ENCODE assay signal across 1 fruit fly cellular context in genomic region chrX:2296230-2297044, dm6.
TF ChIP-seq lines count a peak whose summit lies in the region.

No protein-coding gene starts in this region.

TF ChIP-seq in whole organism, embryonic, 481 proteins besides CTCF, POLR2A, EP300 and RAD21 (continued from another document):
- no peak for TF ChIP-seq CG7271 (tag; optimal IDR thresholded peaks at IDR 0.05; lab: Kevin White, UChicago)
- TF ChIP-seq CG10543 (GFP tag; optimal IDR thresholded peaks at IDR 0.05; lab: Kevin White, UChicago) = peak; percentile 92
- TF ChIP-seq Xrp1 (GFP tag; IDR thresholded peaks at IDR 0.05; lab: Robert Waterston, UW) = peak; percentile 86
- peak; percentile 49 for TF ChIP-seq Ets97D (GFP tag; optimal IDR thresholded peaks at IDR 0.05; lab: Kevin White, UChicago)
- peak; percentile 90 for TF ChIP-seq CG18476 (GFP tag; optimal IDR thresholded peaks at IDR 0.05; lab: Kevin White, UChicago)
- no peak for TF ChIP-seq bbx (GFP tag; IDR thresholded peaks at IDR 0.05; lab: Robert Waterston, UW; ENCODE audit: partially characterized antibody)
- peak; percentile 96 for TF ChIP-seq CG7786 (GFP tag; optimal IDR thresholded peaks at IDR 0.05; lab: Kevin White, UChicago)
- peak; percentile 91 for TF ChIP-seq CG12236 (GFP tag; optimal IDR thresholded peaks at IDR 0.05; lab: Kevin White, UChicago)
- peak; percentile 67 for TF ChIP-seq Aef1 (GFP tag; IDR thresholded peaks at IDR 0.05; lab: Robert Waterston, UW)
- TF ChIP-seq HmgD (GFP tag; optimal IDR thresholded peaks at IDR 0.05; lab: Kevin White, UChicago) = peak; percentile 88
- no peak for TF ChIP-seq sim (GFP tag; IDR thresholded peaks at IDR 0.05; lab: Robert Waterston, UW)
- peak; percentile 92 for TF ChIP-seq NK7.1 (GFP tag; optimal IDR thresholded peaks at IDR 0.05; lab: Kevin White, UChicago)
- no peak for TF ChIP-seq tna (GFP tag; IDR thresholded peaks at IDR 0.05; lab: Robert Waterston, UW; ENCODE audit: partially characterized antibody)
- peak; percentile 77 for TF ChIP-seq vvl (GFP tag; IDR thresholded peaks at IDR 0.05; lab: Robert Waterston, UW)
- TF ChIP-seq repo (GFP tag; optimal IDR thresholded peaks at IDR 0.05; lab: Kevin White, UChicago) = peak; percentile 90
- peak; percentile 94 for TF ChIP-seq sqz (GFP tag; optimal IDR thresholded peaks at IDR 0.05; lab: Kevin White, UChicago)
- TF ChIP-seq corto (GFP tag; optimal IDR thresholded peaks at IDR 0.05; lab: Kevin White, UChicago) = no peak
- peak; percentile 63 for TF ChIP-seq CG13894 (tag; optimal IDR thresholded peaks at IDR 0.05; lab: Kevin White, UChicago)
- peak; percentile 71 for TF ChIP-seq CG32767 (GFP tag; IDR thresholded peaks at IDR 0.05; lab: Robert Waterston, UW)
- 0 out of 2 replicates have a peak, but pooled peaks have one; percentile 43 for TF ChIP-seq MBD-R2 (GFP tag; IDR thresholded peaks at IDR 0.05; lab: Robert Waterston, UW)
- peak; percentile 72; the same call in 1 of the 2 replicates for TF ChIP-seq HLH3B (GFP tag; IDR thresholded peaks at IDR 0.05; lab: Robert Waterston, UW)
- TF ChIP-seq mam (GFP tag; optimal IDR thresholded peaks at IDR 0.05; lab: Kevin White, UChicago) = peak; percentile 93
- peak; percentile 55; the same call in 1 of the 2 replicates for TF ChIP-seq Doc2 (GFP tag; IDR thresholded peaks at IDR 0.05; lab: Robert Waterston, UW)
- TF ChIP-seq Ravus (GFP tag; IDR thresholded peaks at IDR 0.05; lab: Robert Waterston, UW) = peak; percentile 48
- TF ChIP-seq CG10366 (GFP tag; IDR thresholded peaks at IDR 0.05; lab: Robert Waterston, UW) = peak; percentile 58
- TF ChIP-seq CG33213 (GFP tag; optimal IDR thresholded peaks at IDR 0.05; lab: Kevin White, UChicago) = peak; percentile 87
- TF ChIP-seq Rx (GFP tag; IDR thresholded peaks at IDR 0.05; lab: Robert Waterston, UW) = peak; percentile 69
- TF ChIP-seq CG7987 (GFP tag; optimal IDR thresholded peaks at IDR 0.05; lab: Kevin White, UChicago) = peak; percentile 66
- TF ChIP-seq Chrac-16 (GFP tag; optimal IDR thresholded peaks at IDR 0.05; lab: Kevin White, UChicago) = peak; percentile 92
- TF ChIP-seq Side (GFP tag; optimal IDR thresholded peaks at IDR 0.05; lab: Kevin White, UChicago) = peak; percentile 97
- TF ChIP-seq D19A (tag; optimal IDR thresholded peaks at IDR 0.05; lab: Kevin White, UChicago) = peak; percentile 91
- TF ChIP-seq eyg (GFP tag; optimal IDR thresholded peaks at IDR 0.05; lab: Kevin White, UChicago) = peak; percentile 89
- peak; percentile 91 for TF ChIP-seq cato (GFP tag; optimal IDR thresholded peaks at IDR 0.05; lab: Kevin White, UChicago; ENCODE audit: borderline replicate concordance)
- TF ChIP-seq dm (GFP tag; optimal IDR thresholded peaks at IDR 0.05; lab: Kevin White, UChicago) = peak; percentile 91
- TF ChIP-seq CG4854 (GFP tag; optimal IDR thresholded peaks at IDR 0.05; lab: Kevin White, UChicago) = peak; percentile 86
- peak; percentile 21 for TF ChIP-seq CG17912 (GFP tag; optimal IDR thresholded peaks at IDR 0.05; lab: Kevin White, UChicago)
- peak; percentile 93 for TF ChIP-seq ind (GFP tag; optimal IDR thresholded peaks at IDR 0.05; lab: Kevin White, UChicago)
- peak; percentile 91 for TF ChIP-seq NC2β (GFP tag; optimal IDR thresholded peaks at IDR 0.05; lab: Kevin White, UChicago)
- TF ChIP-seq schlank (tag; optimal IDR thresholded peaks at IDR 0.05; lab: Kevin White, UChicago) = peak; percentile 73
- TF ChIP-seq trem (tag; optimal IDR thresholded peaks at IDR 0.05; lab: Kevin White, UChicago) = peak; percentile 79
- TF ChIP-seq tx (GFP tag; optimal IDR thresholded peaks at IDR 0.05; lab: Kevin White, UChicago) = peak; percentile 94
- TF ChIP-seq H2.0 (GFP tag; IDR thresholded peaks at IDR 0.05; lab: Robert Waterston, UW) = peak; percentile 77
- peak; percentile 63 for TF ChIP-seq MTF-1 (GFP tag; optimal IDR thresholded peaks at IDR 0.05; lab: Kevin White, UChicago; ENCODE audit: borderline replicate concordance)
- no peak for TF ChIP-seq h (optimal IDR thresholded peaks at IDR 0.05; lab: Kevin White, UChicago)
- no peak for TF ChIP-seq mld (GFP tag; IDR thresholded peaks at IDR 0.05; lab: Robert Waterston, UW; ENCODE audit: partially characterized antibody)
- peak; percentile 41 to 65 for TF ChIP-seq insv (GFP tag; optimal IDR thresholded peaks at IDR 0.05; lab: Kevin White, UChicago)
- peak; percentile 85 for TF ChIP-seq CG5180 (GFP tag; optimal IDR thresholded peaks at IDR 0.05; lab: Kevin White, UChicago)
- peak; percentile 94 for TF ChIP-seq crc (GFP tag; optimal IDR thresholded peaks at IDR 0.05; lab: Kevin White, UChicago)
- peak; percentile 95 for TF ChIP-seq bcd (GFP tag; optimal IDR thresholded peaks at IDR 0.05; lab: Kevin White, UChicago)
- peak; percentile 96 for TF ChIP-seq CG9727 (GFP tag; optimal IDR thresholded peaks at IDR 0.05; lab: Kevin White, UChicago)
- TF ChIP-seq chn (GFP tag; optimal IDR thresholded peaks at IDR 0.05; lab: Kevin White, UChicago) = peak; percentile 93
- peak; percentile 89 for TF ChIP-seq Mad (GFP tag; optimal IDR thresholded peaks at IDR 0.05; lab: Kevin White, UChicago)
- no peak for TF ChIP-seq HLH4C (GFP tag; IDR thresholded peaks at IDR 0.05; lab: Robert Waterston, UW; ENCODE audit: partially characterized antibody)
- peak; percentile 91 for TF ChIP-seq CG17385 (GFP tag; optimal IDR thresholded peaks at IDR 0.05; lab: Kevin White, UChicago)
- no peak; the same call in 1 of the 2 replicates for TF ChIP-seq bowl (GFP tag; IDR thresholded peaks at IDR 0.05; lab: Robert Waterston, UW)
- TF ChIP-seq Blimp-1 (GFP tag; optimal IDR thresholded peaks at IDR 0.05; lab: Kevin White, UChicago) = peak; percentile 93
- TF ChIP-seq Dref (GFP tag; IDR thresholded peaks at IDR 0.05; lab: Robert Waterston, UW) = no peak
- peak; percentile 54 for TF ChIP-seq gt (GFP tag; IDR thresholded peaks at IDR 0.05; lab: Robert Waterston, UW)
- peak; percentile 94 for TF ChIP-seq CG4424 (GFP tag; optimal IDR thresholded peaks at IDR 0.05; lab: Kevin White, UChicago)
- TF ChIP-seq sima (GFP tag; optimal IDR thresholded peaks at IDR 0.05; lab: Kevin White, UChicago) = peak; percentile 78
- peak; percentile 34 for TF ChIP-seq mirr (GFP tag; optimal IDR thresholded peaks at IDR 0.05; lab: Kevin White, UChicago)
- TF ChIP-seq Atf3 (GFP tag; optimal IDR thresholded peaks at IDR 0.05; lab: Kevin White, UChicago) = peak; percentile 93
- TF ChIP-seq sug (tag; optimal IDR thresholded peaks at IDR 0.05; lab: Kevin White, UChicago) = peak; percentile 86
- peak; percentile 87 for TF ChIP-seq CG17359 (tag; optimal IDR thresholded peaks at IDR 0.05; lab: Kevin White, UChicago)
- TF ChIP-seq pita (GFP tag; optimal IDR thresholded peaks at IDR 0.05; lab: Kevin White, UChicago) = no peak
- TF ChIP-seq Spps (tag; optimal IDR thresholded peaks at IDR 0.05; lab: Kevin White, UChicago) = peak; percentile 83
- TF ChIP-seq Nf-YC (tag; optimal IDR thresholded peaks at IDR 0.05; lab: Kevin White, UChicago) = peak; percentile 84
- TF ChIP-seq CG9817 (tag; optimal IDR thresholded peaks at IDR 0.05; lab: Kevin White, UChicago) = peak; percentile 82
- TF ChIP-seq CG12219 (GFP tag; optimal IDR thresholded peaks at IDR 0.05; lab: Kevin White, UChicago) = peak; percentile 95
- no peak for TF ChIP-seq Lpt (GFP tag; optimal IDR thresholded peaks at IDR 0.05; lab: Kevin White, UChicago)
- peak; percentile 81 for TF ChIP-seq nau (GFP tag; optimal IDR thresholded peaks at IDR 0.05; lab: Kevin White, UChicago)
- peak; percentile 95 for TF ChIP-seq CG7839 (tag; optimal IDR thresholded peaks at IDR 0.05; lab: Kevin White, UChicago)
- peak; percentile 72 for TF ChIP-seq CG11085 (GFP tag; IDR thresholded peaks at IDR 0.05; lab: Robert Waterston, UW)
- peak; percentile 64 for TF ChIP-seq exex (tag; optimal IDR thresholded peaks at IDR 0.05; lab: Kevin White, UChicago)
- TF ChIP-seq esg (GFP tag; conservative IDR thresholded peaks at IDR 0.05; lab: Robert Waterston, UW) = peak; percentile 82
- TF ChIP-seq CG15073 (GFP tag; optimal IDR thresholded peaks at IDR 0.05; lab: Kevin White, UChicago) = peak; percentile 42
- no peak for TF ChIP-seq Tbp (GFP tag; optimal IDR thresholded peaks at IDR 0.05; lab: Kevin White, UChicago)
- TF ChIP-seq lilli (GFP tag; optimal IDR thresholded peaks at IDR 0.05; lab: Kevin White, UChicago) = peak; percentile 93
- peak; percentile 87 for TF ChIP-seq fd64A (GFP tag; optimal IDR thresholded peaks at IDR 0.05; lab: Kevin White, UChicago)
- TF ChIP-seq E2f1 (GFP tag; IDR thresholded peaks at IDR 0.05; lab: Robert Waterston, UW) = peak; percentile 64; the same call in 1 of the 2 replicates
- peak; percentile 85 for TF ChIP-seq CG9215 (GFP tag; IDR thresholded peaks at IDR 0.05; lab: Robert Waterston, UW)
- TF ChIP-seq ro (GFP tag; IDR thresholded peaks at IDR 0.05; lab: Robert Waterston, UW) = 0 out of 2 replicates have a peak, but pooled peaks have one; percentile 32
- no peak for TF ChIP-seq CG8478 (optimal IDR thresholded peaks at IDR 0.05; lab: Kevin White, UChicago)
- peak; percentile 71 to 75 for TF ChIP-seq tll (GFP tag; optimal IDR thresholded peaks at IDR 0.05; lab: Kevin White, UChicago)
- peak; percentile 85 for TF ChIP-seq CG1647 (GFP tag; optimal IDR thresholded peaks at IDR 0.05; lab: Kevin White, UChicago)
- peak; percentile 83 for TF ChIP-seq Nf-YB (GFP tag; optimal IDR thresholded peaks at IDR 0.05; lab: Kevin White, UChicago)
- TF ChIP-seq Stat92E (GFP tag; optimal IDR thresholded peaks at IDR 0.05; lab: Kevin White, UChicago) = peak in 1 of 3 experiments; percentile 82
- TF ChIP-seq Myb (GFP tag; optimal IDR thresholded peaks at IDR 0.05; lab: Kevin White, UChicago) = peak; percentile 82
- TF ChIP-seq CG18764 (GFP tag; optimal IDR thresholded peaks at IDR 0.05; lab: Kevin White, UChicago) = peak; percentile 86
- TF ChIP-seq CG5245 (GFP tag; optimal IDR thresholded peaks at IDR 0.05; lab: Kevin White, UChicago) = peak; percentile 76
- TF ChIP-seq Ptx1 (GFP tag; IDR thresholded peaks at IDR 0.05; lab: Robert Waterston, UW) = peak; percentile 88
- no peak for TF ChIP-seq CG34224 (GFP tag; IDR thresholded peaks at IDR 0.05; lab: Robert Waterston, UW; ENCODE audit: partially characterized antibody)
- peak; percentile 85 for TF ChIP-seq ERR (GFP tag; optimal IDR thresholded peaks at IDR 0.05; lab: Kevin White, UChicago)
- peak; percentile 92 for TF ChIP-seq CG1792 (GFP tag; optimal IDR thresholded peaks at IDR 0.05; lab: Kevin White, UChicago)
- peak; percentile 80 for TF ChIP-seq Mrtf (GFP tag; IDR thresholded peaks at IDR 0.05; lab: Robert Waterston, UW)
- TF ChIP-seq ab (GFP tag; optimal IDR thresholded peaks at IDR 0.05; lab: Kevin White, UChicago) = peak; percentile 86
- TF ChIP-seq CG11398 (GFP tag; optimal IDR thresholded peaks at IDR 0.05; lab: Kevin White, UChicago) = peak; percentile 95
- no peak for TF ChIP-seq ftz-f1 (GFP tag; optimal IDR thresholded peaks at IDR 0.05; lab: Kevin White, UChicago)
- peak; percentile 33 to 99 for TF ChIP-seq eve (GFP tag; optimal IDR thresholded peaks at IDR 0.05; lab: Kevin White, UChicago)
- no peak; the same call in 2 of the 3 replicates for TF ChIP-seq CG6175 (GFP tag; IDR thresholded peaks at IDR 0.05; lab: Robert Waterston, UW)
- TF ChIP-seq Dip2 (GFP tag; IDR thresholded peaks at IDR 0.05; lab: Robert Waterston, UW) = peak; percentile 44; the same call in 1 of the 2 replicates
- TF ChIP-seq CG5953 (GFP tag; IDR thresholded peaks at IDR 0.05; lab: Robert Waterston, UW) = 0 out of 2 replicates have a peak, but pooled peaks have one; percentile 11
- peak; percentile 89 for TF ChIP-seq CG15696 (tag; optimal IDR thresholded peaks at IDR 0.05; lab: Kevin White, UChicago)
- TF ChIP-seq CG6254 (GFP tag; optimal IDR thresholded peaks at IDR 0.05; lab: Kevin White, UChicago) = peak; percentile 83
- TF ChIP-seq pnt (GFP tag; optimal IDR thresholded peaks at IDR 0.05; lab: Kevin White, UChicago) = peak; percentile 92
- TF ChIP-seq CG3163 (GFP tag; optimal IDR thresholded peaks at IDR 0.05; lab: Kevin White, UChicago) = peak; percentile 91
- peak; percentile 93 for TF ChIP-seq HLH54F (GFP tag; optimal IDR thresholded peaks at IDR 0.05; lab: Kevin White, UChicago)
- peak; percentile 82 for TF ChIP-seq wor (GFP tag; IDR thresholded peaks at IDR 0.05; lab: Robert Waterston, UW)
- TF ChIP-seq her (GFP tag; optimal IDR thresholded peaks at IDR 0.05; lab: Kevin White, UChicago) = peak; percentile 93
- TF ChIP-seq Sry-β (GFP tag; optimal IDR thresholded peaks at IDR 0.05; lab: Kevin White, UChicago) = peak; percentile 63
- TF ChIP-seq CG3281 (GFP tag; optimal IDR thresholded peaks at IDR 0.05; lab: Kevin White, UChicago) = peak; percentile 93
- peak; percentile 83 for TF ChIP-seq scrt (GFP tag; optimal IDR thresholded peaks at IDR 0.05; lab: Kevin White, UChicago)
- 0 out of 2 replicates have a peak, but pooled peaks have one; percentile 9 for TF ChIP-seq chm (GFP tag; IDR thresholded peaks at IDR 0.05; lab: Robert Waterston, UW)
- TF ChIP-seq Xbp1 (GFP tag; optimal IDR thresholded peaks at IDR 0.05; lab: Kevin White, UChicago) = peak; percentile 92
- TF ChIP-seq pum (GFP tag; optimal IDR thresholded peaks at IDR 0.05; lab: Kevin White, UChicago) = peak; percentile 94
- TF ChIP-seq sob (GFP tag; IDR thresholded peaks at IDR 0.05; lab: Robert Waterston, UW) = peak; percentile 76
- TF ChIP-seq CG16813 (GFP tag; IDR thresholded peaks at IDR 0.05; lab: Robert Waterston, UW; ENCODE audit: partially characterized antibody) = no peak
- TF ChIP-seq CG30431 (GFP tag; optimal IDR thresholded peaks at IDR 0.05; lab: Kevin White, UChicago) = peak; percentile 95
TF ChIP-seq in whole organism, embryonic: peak in this region for 397.
